Worm (Caenorhabditis elegans): ENCODE results near the gene cpsf-3.

DNA sequence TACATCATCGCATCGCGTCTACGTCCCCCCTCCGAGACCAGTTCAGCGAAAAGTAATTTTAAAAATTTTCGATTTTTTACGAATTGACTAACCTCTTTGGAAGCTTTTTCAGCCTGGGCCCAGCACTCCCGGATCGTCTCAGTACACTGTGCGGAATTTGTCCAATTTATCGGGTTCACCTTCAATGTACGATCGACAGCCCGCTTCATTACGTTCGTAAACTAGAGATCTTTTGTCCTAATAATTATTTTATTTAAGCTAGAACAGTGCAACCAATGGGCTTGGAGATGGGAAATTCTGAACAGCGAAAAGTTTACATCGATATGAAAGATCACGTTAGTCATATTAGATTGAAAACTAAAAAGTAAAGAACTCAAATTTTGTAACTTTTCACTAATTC lies 41.3 kb downstream of the cpsf-3 start:
- no peak for TF ChIP-seq mls-2 (tag; optimal IDR thresholded peaks at IDR 0.05)
- no peak for TF ChIP-seq unc-62 (GFP tag; optimal IDR thresholded peaks at IDR 0.05)
- TF ChIP-seq pha-4 (tag; optimal IDR thresholded peaks at IDR 0.05) = no peak
- TF ChIP-seq hlh-1 (tag; optimal IDR thresholded peaks at IDR 0.05) = no peak
- no peak for TF ChIP-seq lsy-2 (tag; optimal IDR thresholded peaks at IDR 0.05)
- no peak for TF ChIP-seq elt-3 (tag; optimal IDR thresholded peaks at IDR 0.05)
- TF ChIP-seq mep-1 (tag; optimal IDR thresholded peaks at IDR 0.05) = no peak
- TF ChIP-seq unc-39 (tag; optimal IDR thresholded peaks at IDR 0.05) = no peak

Data from whole organism, mixed stage, embryonic.